Worm (Caenorhabditis elegans) whole organism, young adult: ENCODE data around the gene Y58A7A.4.
"Not testable (repeated sequence)": the region's sequence is repeated elsewhere in the genome, so short reads cannot be mapped to it uniquely, and the experiment has no call there.

ENCODE experiments used
- C06A6.2 ChIP-seq: fragments of 200-800 bp; sonication (Bioruptor generic); conservative IDR thresholded peaks from 2 replicates; pipeline ENCODE4 v1.3.6; 2022; ENCODE audit warnings: missing genetic modification characterization, missing compliant biosample characterization
- C17E4.6 ChIP-seq: fragments of 200-800 bp; sonication (Bioruptor generic); IDR thresholded peaks from 2 replicates; pipeline ENCODE4 v1.3.6; 2022; ENCODE audit warnings: missing genetic modification reagents, missing genetic modification characterization, missing compliant biosample characterization
- D2030.7 ChIP-seq: fragments of 200-800 bp; sonication (Bioruptor generic); IDR thresholded peaks from 2 replicates; pipeline ENCODE4 v1.3.6; 2022; ENCODE audit warnings: missing genetic modification reagents, missing genetic modification characterization, missing compliant biosample characterization
- F33H1.4 ChIP-seq: fragments of 200-800 bp; sonication (Bioruptor generic); IDR thresholded peaks from 2 replicates; pipeline ENCODE4 v1.3.6; 2022; ENCODE audit warnings: missing genetic modification reagents, missing genetic modification characterization, missing compliant biosample characterization
- K11D2.4 ChIP-seq: fragments of 200-800 bp; sonication (Bioruptor generic); IDR thresholded peaks from 2 replicates; pipeline ENCODE4 v1.3.6; 2022; ENCODE audit warnings: missing genetic modification reagents, missing genetic modification characterization, missing compliant biosample characterization
- T26A5.8 ChIP-seq: sonication (generic microtip); optimal IDR thresholded peaks from 2 replicates; lab custom pipeline; 2016; ENCODE audit warnings: missing genetic modification characterization, missing compliant biosample characterization
- Y53G8AR.9 ChIP-seq: fragments of 200-800 bp; sonication (Bioruptor generic); conservative IDR thresholded peaks from 2 replicates; pipeline ENCODE4 v1.3.6; 2022; ENCODE audit warnings: missing genetic modification reagents, missing genetic modification characterization, missing compliant biosample characterization
- Y67H2A.10 ChIP-seq: fragments of 200-800 bp; sonication (Bioruptor generic); conservative IDR thresholded peaks from 2 replicates; pipeline ENCODE4 v1.3.6; 2022; ENCODE audit warnings: missing genetic modification reagents, missing genetic modification characterization, missing compliant biosample characterization
- aptf-2 ChIP-seq: fragments of 200-800 bp; sonication (Bioruptor generic); conservative IDR thresholded peaks from 2 replicates; pipeline ENCODE4 v1.3.6; 2022; ENCODE audit warnings: missing genetic modification reagents, missing genetic modification characterization, missing compliant biosample characterization
- attf-3 ChIP-seq: fragments of 200-800 bp; sonication (Bioruptor generic); conservative IDR thresholded peaks from 2 replicates; pipeline ENCODE4 v1.3.6; 2022; ENCODE audit warnings: missing genetic modification reagents, missing genetic modification characterization, missing compliant biosample characterization
- attf-6 ChIP-seq: fragments of 200-800 bp; sonication (Bioruptor generic); IDR thresholded peaks from 2 replicates; pipeline ENCODE4 v1.3.6; 2022; ENCODE audit warnings: missing genetic modification reagents, missing genetic modification characterization, missing compliant biosample characterization
- bed-2 ChIP-seq: fragments of 200-800 bp; sonication (Bioruptor generic); IDR thresholded peaks from 2 replicates; pipeline ENCODE4 v1.3.6; 2022; ENCODE audit warnings: missing genetic modification reagents, missing genetic modification characterization, missing compliant biosample characterization
- cebp-1 ChIP-seq, 2 experiments: fragments of 200-800 bp in 1 of 2; sonication (Bioruptor generic) in 1 of 2; sonication (generic microtip) in 1 of 2; IDR thresholded peaks in 1 of 2; optimal IDR thresholded peaks in 1 of 2; 2 replicates each; pipeline versions ENCODE4 v1.3.6 to Lab custom; 2017 to 2022; ENCODE audit warnings: missing compliant biosample characterization in 2 of 2, missing genetic modification characterization in 2 of 2, mild to moderate bottlenecking in 1 of 2, missing genetic modification reagents in 1 of 2, moderate library complexity in 1 of 2
- cebp-2 ChIP-seq: fragments of 200-800 bp; sonication (Bioruptor generic); IDR thresholded peaks from 2 replicates; pipeline ENCODE4 v1.3.6; 2022; ENCODE audit warnings: missing genetic modification characterization, missing compliant biosample characterization
- ceh-100 ChIP-seq: fragments of 200-800 bp; sonication (Bioruptor generic); IDR thresholded peaks from 2 replicates; pipeline ENCODE4 v1.3.6; 2022; ENCODE audit warnings: missing genetic modification reagents, missing genetic modification characterization, missing compliant biosample characterization
- ceh-58 ChIP-seq: fragments of 200-800 bp; sonication (Bioruptor generic); IDR thresholded peaks from 2 replicates; pipeline ENCODE4 v1.3.6; 2022; ENCODE audit warnings: missing genetic modification characterization, missing compliant biosample characterization
- ceh-79 ChIP-seq: sonication (generic microtip); optimal IDR thresholded peaks from 2 replicates; lab custom pipeline; 2017; ENCODE audit warnings: mild to moderate bottlenecking, missing genetic modification characterization, missing compliant biosample characterization
- ceh-91 ChIP-seq: fragments of 200-800 bp; sonication (Bioruptor generic); IDR thresholded peaks from 2 replicates; pipeline ENCODE4 v1.3.6; 2022; ENCODE audit warnings: missing genetic modification reagents, missing genetic modification characterization, missing compliant biosample characterization
- dox-1 ChIP-seq: fragments of 200-800 bp; sonication (Bioruptor generic); IDR thresholded peaks from 2 replicates; pipeline ENCODE4 v1.3.6; 2022; ENCODE audit warnings: missing genetic modification reagents, missing genetic modification characterization, missing compliant biosample characterization
- egl-18 ChIP-seq: fragments of 200-800 bp; sonication (Bioruptor generic); IDR thresholded peaks from 2 replicates; pipeline ENCODE4 v1.3.6; 2022; ENCODE audit warnings: missing genetic modification reagents, missing genetic modification characterization, missing compliant biosample characterization
- egl-44 ChIP-seq: fragments of 200-800 bp; sonication (Bioruptor generic); IDR thresholded peaks from 2 replicates; pipeline ENCODE4 v1.3.6; 2022; ENCODE audit warnings: missing genetic modification reagents, missing genetic modification characterization, missing compliant biosample characterization
- egrh-3 ChIP-seq: fragments of 200-800 bp; sonication (Bioruptor generic); IDR thresholded peaks from 2 replicates; pipeline ENCODE4 v1.3.6; 2022; ENCODE audit warnings: missing genetic modification reagents, missing genetic modification characterization, missing compliant biosample characterization
- ekl-4 ChIP-seq: fragments of 200-800 bp; sonication (Bioruptor generic); IDR thresholded peaks from 2 replicates; pipeline ENCODE4 v1.3.6; 2022; ENCODE audit warnings: missing genetic modification reagents, missing genetic modification characterization, missing compliant biosample characterization
- hmg-1.2 ChIP-seq: fragments of 200-800 bp; sonication (Bioruptor generic); IDR thresholded peaks from 2 replicates; pipeline ENCODE4 v1.3.6; 2022; ENCODE audit warnings: missing genetic modification reagents, missing genetic modification characterization, missing compliant biosample characterization
- hmg-20 ChIP-seq: fragments of 200-800 bp; sonication (Bioruptor generic); IDR thresholded peaks from 2 replicates; pipeline ENCODE4 v1.3.6; 2022; ENCODE audit warnings: missing genetic modification reagents, missing genetic modification characterization, missing compliant biosample characterization
- hsf-1 ChIP-seq: fragments of 200-800 bp; sonication (Bioruptor generic); IDR thresholded peaks from 2 replicates; pipeline ENCODE4 v1.3.6; 2022; ENCODE audit warnings: missing genetic modification reagents, missing genetic modification characterization, missing compliant biosample characterization
- let-526 ChIP-seq: fragments of 200-800 bp; sonication (Bioruptor generic); IDR thresholded peaks from 2 replicates; pipeline ENCODE4 v1.3.6; 2022; ENCODE audit warnings: missing genetic modification reagents, missing genetic modification characterization, missing compliant biosample characterization
- lin-26 ChIP-seq: fragments of 200-800 bp; sonication (Bioruptor generic); IDR thresholded peaks from 2 replicates; pipeline ENCODE4 v1.3.6; 2022; ENCODE audit warnings: missing genetic modification reagents, missing genetic modification characterization, missing compliant biosample characterization
- lir-1 ChIP-seq: fragments of 200-800 bp; sonication (Bioruptor generic); conservative IDR thresholded peaks from 2 replicates; pipeline ENCODE4 v1.3.6; 2022; ENCODE audit warnings: missing genetic modification reagents, missing genetic modification characterization, missing compliant biosample characterization
- madf-6 ChIP-seq: fragments of 200-800 bp; sonication (Bioruptor generic); IDR thresholded peaks from 2 replicates; pipeline ENCODE4 v1.3.6; 2022; ENCODE audit warnings: missing genetic modification reagents, missing genetic modification characterization, missing compliant biosample characterization
- madf-8 ChIP-seq: fragments of 200-800 bp; sonication (Bioruptor generic); conservative IDR thresholded peaks from 2 replicates; pipeline ENCODE4 v1.3.6; 2022; ENCODE audit warnings: missing genetic modification reagents, missing genetic modification characterization, missing compliant biosample characterization
- mcd-1 ChIP-seq: fragments of 200-800 bp; sonication (Bioruptor generic); IDR thresholded peaks from 2 replicates; pipeline ENCODE4 v1.3.6; 2022; ENCODE audit warnings: missing genetic modification reagents, missing genetic modification characterization, missing compliant biosample characterization
- nfyb-1 ChIP-seq: fragments of 200-800 bp; sonication (Bioruptor generic); IDR thresholded peaks from 2 replicates; pipeline ENCODE4 v1.3.6; 2022; ENCODE audit warnings: missing genetic modification reagents, missing genetic modification characterization, missing compliant biosample characterization
- nhr-80 ChIP-seq: sonication (generic microtip); optimal IDR thresholded peaks from 2 replicates; lab custom pipeline; 2016; ENCODE audit warnings: missing genetic modification characterization, missing compliant biosample characterization
- pbrm-1 ChIP-seq: fragments of 200-800 bp; sonication (Bioruptor generic); IDR thresholded peaks from 2 replicates; pipeline ENCODE4 v1.3.6; 2022; ENCODE audit warnings: missing genetic modification reagents, missing genetic modification characterization, missing compliant biosample characterization
- rcor-1 ChIP-seq: fragments of 200-800 bp; sonication (Bioruptor generic); IDR thresholded peaks from 2 replicates; pipeline ENCODE4 v1.3.6; 2022; ENCODE audit warnings: missing genetic modification reagents, missing genetic modification characterization, missing compliant biosample characterization
- sea-2 ChIP-seq: fragments of 200-800 bp; sonication (Bioruptor generic); IDR thresholded peaks from 2 replicates; pipeline ENCODE4 v1.3.6; 2022; ENCODE audit warnings: missing genetic modification characterization, missing compliant biosample characterization
- tbx-9 ChIP-seq: sonication (generic microtip); optimal IDR thresholded peaks from 2 replicates; lab custom pipeline; 2016; ENCODE audit warnings: borderline replicate concordance, missing genetic modification characterization, inconsistent platforms, missing compliant biosample characterization
- tlf-1 ChIP-seq: fragments of 200-800 bp; sonication (Bioruptor generic); optimal IDR thresholded peaks from 2 replicates; lab custom pipeline; 2018; ENCODE audit warnings: mild to moderate bottlenecking, missing genetic modification characterization, missing compliant biosample characterization
- ztf-18 ChIP-seq: sonication (generic microtip); optimal IDR thresholded peaks from 2 replicates; lab custom pipeline; 2016; ENCODE audit warnings: missing genotype, mild to moderate bottlenecking, missing genetic modification characterization, missing compliant biosample characterization
- ztf-25 ChIP-seq: fragments of 200-800 bp; sonication (Bioruptor generic); IDR thresholded peaks from 2 replicates; pipeline ENCODE4 v1.3.6; 2022; ENCODE audit warnings: missing genetic modification reagents, missing genetic modification characterization, missing compliant biosample characterization
- ztf-26 ChIP-seq: sonication (generic microtip); optimal IDR thresholded peaks from 2 replicates; lab custom pipeline; 2017; ENCODE audit warnings: missing genetic modification characterization, missing compliant biosample characterization
- ztf-28 ChIP-seq: fragments of 200-800 bp; sonication (Bioruptor generic); IDR thresholded peaks from 2 replicates; pipeline ENCODE4 v1.3.6; 2022; ENCODE audit warnings: missing genetic modification reagents, missing genetic modification characterization, missing compliant biosample characterization
- ztf-6 ChIP-seq: fragments of 200-800 bp; sonication (Bioruptor generic); IDR thresholded peaks from 2 replicates; pipeline ENCODE4 v1.3.6; 2022; ENCODE audit warnings: missing genetic modification reagents, missing genetic modification characterization, missing compliant biosample characterization

Gene Y58A7A.4

ce11 chrV:5049333-5049942 is 35.4 kb downstream of the Y58A7A.4 start, which contains the start of the genes pqn-51 and K11D12.14 (continued):
- 0 out of 2 replicates have a peak, but pooled peaks have one; percentile 50 for TF ChIP-seq ztf-6 (GFP tag; lab: Robert Waterston, UW)
- no peak for TF ChIP-seq T26A5.8 (tag; lab: Kevin White, UChicago)
- TF ChIP-seq hmg-20 (GFP tag; lab: Robert Waterston, UW), result peak; percentile 59; the same call in 1 of the 2 replicates
- no peak for TF ChIP-seq ceh-79
- TF ChIP-seq sea-2 (GFP tag; lab: Robert Waterston, UW), result 0 out of 2 replicates have a peak, but pooled peaks have one; percentile 33
- peak; percentile 61 for TF ChIP-seq tlf-1 (GFP tag; lab: Kevin White, UChicago)
- TF ChIP-seq nhr-80 (tag; lab: Kevin White, UChicago), result peak; percentile 79
- peak; percentile 71 for TF ChIP-seq ztf-26 (tag; lab: Kevin White, UChicago)
- peak; percentile 64 for TF ChIP-seq ceh-91 (GFP tag; lab: Robert Waterston, UW)
- TF ChIP-seq Y67H2A.10 (GFP tag; lab: Robert Waterston, UW), result 0 out of 2 replicates have a peak, but pooled peaks have one; percentile 7
- TF ChIP-seq tbx-9 (tag; lab: Kevin White, UChicago), result no peak
- TF ChIP-seq, all 124 proteins: peak for 72

ce11 chrV:5047230-5047629 is 37.6 kb downstream of the Y58A7A.4 start:
- TF ChIP-seq D2030.7 (GFP tag; lab: Robert Waterston, UW), result peak; percentile 78
- peak; percentile 86 for TF ChIP-seq ekl-4 (GFP tag; lab: Robert Waterston, UW)
- TF ChIP-seq egl-18 (GFP tag; lab: Robert Waterston, UW), result peak; percentile 83
- TF ChIP-seq ceh-100, result peak; percentile 93
- peak; percentile 70 for TF ChIP-seq F33H1.4 (GFP tag; lab: Robert Waterston, UW)
- TF ChIP-seq sea-2 (GFP tag; lab: Robert Waterston, UW), result peak; percentile 82; the same call in 1 of the 2 replicates
- peak; percentile 68 for TF ChIP-seq attf-3 (GFP tag; lab: Robert Waterston, UW)
- TF ChIP-seq rcor-1 (GFP tag; lab: Robert Waterston, UW), result peak; percentile 86
- peak; percentile 78 for TF ChIP-seq ztf-18 (tag; lab: Kevin White, UChicago)
- TF ChIP-seq lir-1 (GFP tag; lab: Robert Waterston, UW), result peak; percentile 41; the same call in 1 of the 2 replicates
- TF ChIP-seq madf-8 (GFP tag; lab: Robert Waterston, UW), result peak; percentile 60
- peak; percentile 83 for TF ChIP-seq ztf-28 (GFP tag; lab: Robert Waterston, UW)
- peak; percentile 95 for TF ChIP-seq pbrm-1 (GFP tag; lab: Robert Waterston, UW)
- TF ChIP-seq mcd-1 (GFP tag; lab: Robert Waterston, UW), result peak; percentile 95
- peak; percentile 91 for TF ChIP-seq C06A6.2 (GFP tag; lab: Robert Waterston, UW)
- peak; percentile 25; the same call in 1 of the 2 replicates for TF ChIP-seq hsf-1 (GFP tag; lab: Robert Waterston, UW)
- peak; percentile 51; the same call in 1 of the 2 replicates for TF ChIP-seq egl-44 (GFP tag; lab: Robert Waterston, UW)
- peak; percentile 76 for TF ChIP-seq aptf-2
- TF ChIP-seq madf-6, result peak; percentile 75
- TF ChIP-seq nfyb-1 (GFP tag; lab: Robert Waterston, UW), result peak; percentile 93
- TF ChIP-seq K11D2.4 (GFP tag; lab: Robert Waterston, UW), result peak; percentile 92
- TF ChIP-seq bed-2 (GFP tag; lab: Robert Waterston, UW), result peak; percentile 71; the same call in 1 of the 2 replicates
- peak; percentile 77 for TF ChIP-seq Y53G8AR.9 (GFP tag; lab: Robert Waterston, UW)
- peak; percentile 82 for TF ChIP-seq let-526 (GFP tag; lab: Robert Waterston, UW)
- peak; percentile 15; the same call in 1 of the 2 replicates for TF ChIP-seq attf-6 (GFP tag; lab: Robert Waterston, UW)
- 0 out of 2 replicates have a peak, but pooled peaks have one; percentile 27 for TF ChIP-seq ceh-58 (GFP tag; lab: Robert Waterston, UW)
- peak; percentile 95 for TF ChIP-seq dox-1 (GFP tag; lab: Robert Waterston, UW)
- TF ChIP-seq hmg-1.2 (GFP tag; lab: Robert Waterston, UW), result peak; percentile 96
- peak; percentile 64 for TF ChIP-seq C17E4.6 (GFP tag; lab: Robert Waterston, UW)
- peak; percentile 81; the same call in 1 of the 2 replicates for TF ChIP-seq hmg-20 (GFP tag; lab: Robert Waterston, UW)
- peak; percentile 79 for TF ChIP-seq ceh-91 (GFP tag; lab: Robert Waterston, UW)
- TF ChIP-seq ztf-25 (GFP tag; lab: Robert Waterston, UW), result 0 out of 2 replicates have a peak, but pooled peaks have one; percentile 51
- 0 out of 2 replicates have a peak, but pooled peaks have one; percentile 66 for TF ChIP-seq cebp-2 (GFP tag; lab: Robert Waterston, UW)
- peak; percentile 66; the same call in 1 of the 2 replicates for TF ChIP-seq lin-26 (GFP tag; lab: Robert Waterston, UW)
- TF ChIP-seq egrh-3 (GFP tag; lab: Robert Waterston, UW), result peak; percentile 87
- peak; percentile 66; the same call in 1 of the 2 replicates for TF ChIP-seq cebp-1 (GFP tag; IDR thresholded peaks at IDR 0.05; lab: Robert Waterston, UW)
- TF ChIP-seq cebp-1 (tag; optimal IDR thresholded peaks at IDR 0.05; lab: Kevin White, UChicago), result not testable (repeated sequence)
- TF ChIP-seq Y67H2A.10 (GFP tag; lab: Robert Waterston, UW), result 0 out of 2 replicates have a peak, but pooled peaks have one; percentile 38
